Worm (Caenorhabditis elegans) whole organism, L3 larva: Measurements from ENCODE around the gene Y53F4B.5.
A peak's percentile ranks its signal among the peaks of the same experiment; 100 is the strongest.

Experiments used
- R02D3.7 ChIP-seq: fragments of 150-350 bp; optimal IDR thresholded peaks from 2 replicates; lab custom pipeline; 2014; ENCODE audit warnings: missing biosample characterization, missing genetic modification characterization
- ZK546.5 ChIP-seq: sonication (generic microtip); optimal IDR thresholded peaks from 2 replicates; lab custom pipeline; 2017; ENCODE audit warnings: missing biosample characterization, missing genetic modification characterization
- aly-2 ChIP-seq: fragments of 150-350 bp; optimal IDR thresholded peaks from 2 replicates; lab custom pipeline; 2014; ENCODE audit warnings: missing biosample characterization, missing genetic modification characterization
- ama-1 ChIP-seq: fragments of 150-350 bp; optimal IDR thresholded peaks from 2 replicates; lab custom pipeline; 2018
- ceh-16 ChIP-seq: sonication (generic microtip); optimal IDR thresholded peaks from 2 replicates; lab custom pipeline; 2017; ENCODE audit warnings: missing biosample characterization, missing genetic modification characterization
- ceh-28 ChIP-seq: fragments of 150-350 bp; optimal IDR thresholded peaks from 2 replicates; lab custom pipeline; 2014; ENCODE audit warnings: missing biosample characterization, missing genetic modification reagents, missing genetic modification characterization
- ceh-9 ChIP-seq: sonication (generic microtip); optimal IDR thresholded peaks from 2 replicates; lab custom pipeline; 2018; ENCODE audit warnings: missing biosample characterization, missing genetic modification characterization
- egl-5 ChIP-seq: fragments of 150-350 bp; optimal IDR thresholded peaks from 2 replicates; lab custom pipeline; 2017; ENCODE audit warnings: missing biosample characterization, missing genetic modification reagents, missing genetic modification characterization, inconsistent platforms
- elt-1 ChIP-seq: fragments of 150-350 bp; optimal IDR thresholded peaks from 2 replicates; lab custom pipeline; 2014; ENCODE audit warnings: missing biosample characterization, missing genetic modification characterization
- elt-2 ChIP-seq: sonication (generic microtip); optimal IDR thresholded peaks from 2 replicates; lab custom pipeline; 2016; ENCODE audit warnings: missing genetic modification reagents, mild to moderate bottlenecking, missing genetic modification characterization, missing compliant biosample characterization
- eor-1 ChIP-seq, 2 experiments: fragments of 150-350 bp; optimal IDR thresholded peaks; 2 replicates each; lab custom pipeline; 2014 to 2018; ENCODE audit warnings: missing biosample characterization in 2 of 2, missing genetic modification characterization in 2 of 2
- fkh-2 ChIP-seq: fragments of 150-350 bp; optimal IDR thresholded peaks from 2 replicates; lab custom pipeline; 2014; ENCODE audit warnings: missing biosample characterization, missing genetic modification reagents, missing genetic modification characterization
- fos-1 ChIP-seq: fragments of 150-350 bp; optimal IDR thresholded peaks from 2 replicates; lab custom pipeline; 2014; ENCODE audit warnings: missing biosample characterization, missing genetic modification characterization
- jun-1 ChIP-seq: fragments of 150-350 bp; optimal IDR thresholded peaks from 2 replicates; lab custom pipeline; 2014; ENCODE audit warnings: missing biosample characterization, missing genetic modification reagents, missing genetic modification characterization
- lin-15B ChIP-seq: fragments of 150-350 bp; optimal IDR thresholded peaks from 2 replicates; lab custom pipeline; 2014; ENCODE audit warnings: missing biosample characterization, missing genetic modification characterization
- lin-39 ChIP-seq: fragments of 150-350 bp; optimal IDR thresholded peaks from 2 replicates; lab custom pipeline; 2018; ENCODE audit warnings: missing biosample characterization, missing genetic modification reagents, missing genetic modification characterization
- lsy-12 ChIP-seq: sonication (generic microtip); optimal IDR thresholded peaks from 2 replicates; lab custom pipeline; 2016; ENCODE audit warnings: mild to moderate bottlenecking, missing genetic modification characterization, missing compliant biosample characterization
- mml-1 ChIP-seq: fragments of 150-350 bp; sonication (generic microtip); optimal IDR thresholded peaks from 3 replicates; lab custom pipeline; 2014; ENCODE audit warnings: missing biosample characterization, missing genetic modification characterization
- nfya-1 ChIP-seq: sonication (generic microtip); optimal IDR thresholded peaks from 2 replicates; lab custom pipeline; 2017; ENCODE audit warnings: missing genetic modification characterization, mild to moderate bottlenecking, missing compliant biosample characterization, antibody characterized with exemption, moderate library complexity; ENCODE audit not compliant: insufficient read depth
- nhr-23 ChIP-seq: fragments of 150-350 bp; optimal IDR thresholded peaks from 2 replicates; lab custom pipeline; 2014; ENCODE audit warnings: missing biosample characterization, missing genetic modification reagents, missing genetic modification characterization
- nhr-237 ChIP-seq: fragments of 150-350 bp; optimal IDR thresholded peaks from 2 replicates; lab custom pipeline; 2014; ENCODE audit warnings: missing biosample characterization, missing genetic modification characterization
- nhr-25 ChIP-seq: sonication (generic microtip); optimal IDR thresholded peaks from 2 replicates; lab custom pipeline; 2017; ENCODE audit warnings: missing biosample characterization, missing genetic modification characterization
- nhr-28 ChIP-seq: fragments of 150-350 bp; optimal IDR thresholded peaks from 2 replicates; lab custom pipeline; 2014; ENCODE audit warnings: missing biosample characterization, missing genetic modification characterization
- nhr-43 ChIP-seq: sonication (generic microtip); optimal IDR thresholded peaks from 2 replicates; lab custom pipeline; 2016; ENCODE audit warnings: mild to moderate bottlenecking, missing genetic modification characterization, missing compliant biosample characterization; ENCODE audit not compliant: poor library complexity, severe bottlenecking
- nhr-67 ChIP-seq: fragments of 150-350 bp; optimal IDR thresholded peaks from 2 replicates; lab custom pipeline; 2014; ENCODE audit warnings: missing biosample characterization, missing genetic modification characterization
- nhr-76 ChIP-seq: fragments of 150-350 bp; sonication (generic microtip); optimal IDR thresholded peaks from 5 replicates; lab custom pipeline; 2014; ENCODE audit warnings: missing biosample characterization, missing genetic modification characterization
- nhr-77 ChIP-seq: fragments of 150-350 bp; optimal IDR thresholded peaks from 2 replicates; lab custom pipeline; 2014; ENCODE audit warnings: missing biosample characterization, missing genetic modification characterization
- sea-2 ChIP-seq: fragments of 150-350 bp; sonication (generic microtip); optimal IDR thresholded peaks from 4 replicates; lab custom pipeline; 2014; ENCODE audit warnings: missing biosample characterization, missing genetic modification reagents, missing genetic modification characterization
- skn-1 ChIP-seq: fragments of 150-350 bp; optimal IDR thresholded peaks from 2 replicates; lab custom pipeline; 2014; ENCODE audit warnings: missing biosample characterization, missing genetic modification characterization
- snpc-4 ChIP-seq: fragments of 150-350 bp; optimal IDR thresholded peaks from 2 replicates; lab custom pipeline; 2014; ENCODE audit warnings: missing biosample characterization, missing genetic modification characterization
- tbx-2 ChIP-seq: sonication (generic microtip); optimal IDR thresholded peaks from 2 replicates; lab custom pipeline; 2016; ENCODE audit warnings: mild to moderate bottlenecking, missing genetic modification characterization, missing compliant biosample characterization
- unc-39 ChIP-seq: sonication (generic microtip); optimal IDR thresholded peaks from 4 replicates; lab custom pipeline; 2017; ENCODE audit warnings: missing biosample characterization, missing genetic modification characterization
- zag-1 ChIP-seq: fragments of 150-350 bp; optimal IDR thresholded peaks from 2 replicates; lab custom pipeline; 2014; ENCODE audit warnings: missing biosample characterization, missing genetic modification characterization
- ztf-11 ChIP-seq: fragments of 150-350 bp; optimal IDR thresholded peaks from 2 replicates; lab custom pipeline; 2014; ENCODE audit warnings: missing biosample characterization, missing genetic modification characterization
- ztf-4 ChIP-seq: fragments of 150-350 bp; optimal IDR thresholded peaks from 2 replicates; lab custom pipeline; 2014; ENCODE audit warnings: missing biosample characterization, missing genetic modification characterization

Y53F4B.5 gene

DNA sequence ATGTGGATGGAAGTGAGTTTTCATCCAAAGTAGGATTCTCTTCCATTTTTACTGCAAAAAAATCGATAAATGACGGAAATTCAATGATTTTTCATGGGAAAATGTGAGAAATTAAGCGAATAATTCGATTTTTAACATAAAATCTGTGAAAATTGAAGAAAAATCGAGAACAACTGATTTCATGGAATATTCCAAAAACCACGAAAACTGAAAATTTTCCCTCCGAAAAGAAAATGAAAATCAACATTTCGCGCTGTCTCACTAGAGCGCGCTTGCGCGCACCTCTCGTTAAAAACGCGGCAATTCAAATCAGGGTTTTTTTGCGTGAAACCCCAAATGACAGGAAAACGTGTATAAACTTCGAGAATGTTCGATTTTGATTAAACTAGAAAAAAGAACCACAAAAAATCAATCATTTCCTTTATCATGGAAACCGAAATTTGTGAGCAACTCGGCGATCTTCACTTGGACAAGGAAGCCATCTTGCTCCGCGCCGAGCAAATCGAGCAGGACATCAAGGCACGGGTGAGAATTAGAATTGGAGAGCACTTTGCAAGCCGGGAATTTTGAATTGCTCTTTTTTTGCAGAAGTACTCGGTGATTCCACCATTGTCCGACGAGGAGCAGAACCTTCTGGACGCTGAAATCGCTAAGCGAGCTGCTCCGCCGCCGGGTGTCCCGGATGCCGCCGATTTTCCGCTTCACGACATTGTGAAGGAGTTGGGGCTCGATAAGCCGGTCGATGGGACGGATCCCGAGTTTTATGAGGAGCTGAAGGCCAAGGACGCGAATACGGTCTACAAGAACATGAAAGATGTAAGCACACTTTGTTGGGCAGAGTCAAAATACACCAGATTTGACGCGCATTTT, 26.8 kb upstream of the Y53F4B.5 start, which contains the start of the genes Y53F4B.9 and Y53F4B.11 (continued):
- no peak for TF ChIP-seq ceh-16
- TF ChIP-seq R02D3.7 (tag; lab: Kevin White, UChicago) = peak; percentile 62
- peak; percentile 73 for TF ChIP-seq nhr-23 (tag; lab: Kevin White, UChicago)
- TF ChIP-seq nfya-1 (tag; lab: Kevin White, UChicago) = peak; percentile 88
- no peak for TF ChIP-seq elt-1
- TF ChIP-seq ztf-4 = no peak
- no peak for TF ChIP-seq ztf-11 (tag; lab: Kevin White, UChicago)
- TF ChIP-seq egl-5 = peak; percentile 55
- TF ChIP-seq eor-1 (tag; optimal IDR thresholded peaks at IDR 0.05; lab: Kevin White, UChicago) = no peak
- no peak for TF ChIP-seq ceh-9 (tag; lab: Kevin White, UChicago)
- no peak for TF ChIP-seq zag-1 (tag; lab: Kevin White, UChicago)
- TF ChIP-seq nhr-67 (tag; lab: Kevin White, UChicago) = no peak
- TF ChIP-seq ZK546.5 = no peak
- peak; percentile 61 for TF ChIP-seq nhr-77 (tag; lab: Kevin White, UChicago)
- peak; percentile 18 for TF ChIP-seq elt-2
- TF ChIP-seq aly-2 (tag; lab: Kevin White, UChicago) = no peak

DNA sequence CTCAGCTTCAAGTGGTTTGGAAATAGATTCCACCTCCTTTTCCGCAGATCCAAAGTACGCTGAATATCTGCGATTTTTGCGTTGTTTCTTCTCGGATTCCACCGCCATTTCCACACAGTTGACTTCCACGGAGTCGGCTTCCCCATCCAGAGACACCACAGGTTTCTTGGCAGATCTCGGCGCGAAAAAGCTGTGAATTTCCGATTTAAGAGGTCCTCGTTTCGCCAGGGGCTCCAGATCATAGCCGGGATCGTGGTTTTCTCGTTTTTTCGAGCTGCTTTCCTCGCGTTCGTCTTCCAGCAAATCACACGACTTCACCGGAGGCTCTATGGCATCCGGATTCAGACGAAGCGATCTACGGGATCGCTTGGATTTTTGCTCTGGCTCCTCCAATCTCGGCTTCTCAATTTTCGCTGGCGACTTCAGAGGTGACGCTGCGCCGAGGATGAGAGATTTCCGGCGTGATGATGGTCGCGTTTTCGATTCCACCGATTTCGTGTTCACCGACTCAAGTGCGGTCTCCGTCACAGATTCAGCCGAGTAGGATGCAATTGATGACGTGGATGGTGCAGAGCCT, 24.8 kb upstream of the Y53F4B.5 start:
- TF ChIP-seq fos-1 (tag; lab: Kevin White, UChicago) = no peak
- no peak for TF ChIP-seq lin-15B (tag; lab: Kevin White, UChicago)
- no peak for TF ChIP-seq nhr-28 (tag; lab: Kevin White, UChicago)
- TF ChIP-seq jun-1 (tag; lab: Kevin White, UChicago) = no peak
- no peak for TF ChIP-seq aly-2 (tag; lab: Kevin White, UChicago)
- no peak for TF ChIP-seq ZK546.5
- TF ChIP-seq nhr-43 (tag; lab: Kevin White, UChicago) = no peak
- TF ChIP-seq lsy-12 (tag; lab: Kevin White, UChicago) = no peak
- TF ChIP-seq ztf-4 = no peak
- no peak for TF ChIP-seq unc-39 (tag; lab: Kevin White, UChicago)
- TF ChIP-seq snpc-4 (tag; lab: Kevin White, UChicago) = no peak
- TF ChIP-seq fkh-2 (tag; lab: Kevin White, UChicago) = no peak
- no peak for TF ChIP-seq nhr-25
- no peak for TF ChIP-seq ceh-9 (tag; lab: Kevin White, UChicago)
- no peak for TF ChIP-seq skn-1 (tag; lab: Kevin White, UChicago)
- TF ChIP-seq nhr-237 (tag; lab: Kevin White, UChicago) = no peak

DNA sequence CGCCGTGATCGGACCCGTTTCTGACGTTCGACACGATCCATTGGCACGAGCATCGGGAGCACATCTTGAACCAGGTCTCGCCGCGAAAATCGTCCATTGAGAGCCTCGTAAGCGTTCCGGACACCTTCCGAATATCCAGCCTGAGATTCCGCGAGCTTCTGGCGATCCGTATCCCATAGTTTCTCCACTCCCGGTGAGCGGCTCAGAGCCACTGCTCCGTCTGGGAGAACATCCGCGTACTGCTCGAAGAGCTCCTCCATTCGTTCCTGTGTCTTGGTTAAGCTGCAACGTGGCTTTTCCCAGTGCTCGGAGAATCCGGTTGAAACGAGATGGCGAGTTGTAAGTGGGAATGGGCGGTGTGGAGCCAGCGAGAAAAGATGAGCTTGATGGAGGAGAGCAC, 21.3 kb upstream of the Y53F4B.5 start:
- TF ChIP-seq nhr-76 (tag; lab: Kevin White, UChicago) (no peak), ZK546.5 (no peak), nhr-25 (no peak), nhr-67 (tag; lab: Kevin White, UChicago) (no peak), tbx-2 (tag; lab: Kevin White, UChicago) (no peak)

DNA sequence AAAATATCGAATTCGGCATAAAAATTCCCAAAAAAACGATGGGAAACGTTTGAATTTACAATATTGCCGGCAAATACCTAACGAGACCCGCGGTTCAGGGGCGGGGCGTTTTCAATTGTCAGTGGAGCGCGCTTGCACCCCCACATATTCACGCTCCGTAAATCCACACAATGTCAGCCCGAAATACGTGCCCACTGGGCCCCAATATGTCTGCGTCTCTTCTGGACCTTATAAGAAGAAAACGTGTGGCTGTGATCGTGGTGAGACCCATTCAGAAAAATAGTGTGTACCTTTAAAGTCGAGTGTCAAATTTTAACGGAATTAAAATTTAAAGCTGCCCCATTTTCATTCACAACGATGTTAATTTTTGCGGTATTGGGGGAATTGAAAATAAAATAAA, 20.7 kb upstream of the Y53F4B.5 start:
- TF ChIP-seq R02D3.7 (tag; lab: Kevin White, UChicago) (peak; percentile 36), sea-2 (GFP tag; lab: Kevin White, UChicago) (no peak), lin-15B (tag; lab: Kevin White, UChicago) (peak; percentile 34)

DNA sequence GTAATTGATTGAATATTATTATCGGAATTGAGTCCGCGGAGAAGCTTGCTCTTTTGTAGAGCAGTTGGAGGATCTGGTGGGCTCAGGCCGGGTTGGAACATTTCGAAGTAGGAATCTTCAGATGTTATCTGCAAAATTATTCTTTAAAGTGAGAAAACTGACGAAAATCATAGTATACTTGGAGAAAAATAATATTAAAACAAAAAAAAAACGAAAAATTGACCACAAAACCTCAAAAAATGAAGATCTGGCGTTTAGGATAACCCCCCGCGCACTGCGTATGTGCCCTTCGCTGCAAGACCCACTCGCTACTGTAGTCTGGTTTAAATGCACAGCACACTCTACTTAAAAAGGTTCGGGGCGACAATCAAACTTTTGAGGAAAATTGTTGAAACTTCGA, 19.6 kb upstream of the Y53F4B.5 start, which contains the start of gene Y53F4B.10:
Y53F4B.10 (minus strand) TSS at position 101 of the 400 bp plus-strand sequence.
- TF ChIP-seq nhr-67 (tag; lab: Kevin White, UChicago) (no peak), unc-39 (tag; lab: Kevin White, UChicago) (no peak), nhr-23 (tag; lab: Kevin White, UChicago) (no peak), elt-1 (no peak), nfya-1 (tag; lab: Kevin White, UChicago) (no peak), mml-1 (tag; lab: Kevin White, UChicago) (no peak), ztf-4 (no peak), fos-1 (tag; lab: Kevin White, UChicago) (no peak), egl-5 (no peak), ztf-11 (tag; lab: Kevin White, UChicago) (no peak), lin-39 (tag; lab: Kevin White, UChicago) (no peak), sea-2 (GFP tag; lab: Kevin White, UChicago) (no peak), ceh-28 (tag; lab: Kevin White, UChicago) (no peak), fkh-2 (tag; lab: Kevin White, UChicago) (no peak), nhr-28 (tag; lab: Kevin White, UChicago) (no peak), snpc-4 (tag; lab: Kevin White, UChicago) (no peak), ama-1 (lab: Kevin White, UChicago) (no peak)
